Worm (Caenorhabditis elegans) whole organism, midembryonic: ENCODE data around the gene C39B10.7.

Source experiments
- T22C8.4 ChIP-seq: fragments of 200-800 bp; sonication (Bioruptor generic); IDR thresholded peaks from 2 replicates; pipeline ENCODE4 v1.3.6; 2022; ENCODE audit warnings: missing genetic modification characterization, missing compliant biosample characterization
- cog-1 ChIP-seq: sonication (generic microtip); optimal IDR thresholded peaks from 2 replicates; lab custom pipeline; 2016; ENCODE audit warnings: missing genetic modification characterization, missing compliant biosample characterization
- flt-1 ChIP-seq: fragments of 200-800 bp; sonication (Bioruptor generic); IDR thresholded peaks from 2 replicates; pipeline ENCODE4 v1.3.6; 2022; ENCODE audit warnings: missing genetic modification characterization, missing compliant biosample characterization
- tab-1 ChIP-seq: fragments of 200-800 bp; sonication (Bioruptor generic); IDR thresholded peaks from 2 replicates; pipeline ENCODE4 v1.3.6; 2022; ENCODE audit warnings: missing genetic modification characterization, missing compliant biosample characterization

- TF ChIP-seq tab-1 = no peak
- no peak for TF ChIP-seq T22C8.4
- no peak for TF ChIP-seq flt-1 (GFP tag; lab: Robert Waterston, UW)
- no peak for TF ChIP-seq cog-1
These were observed 50.7 kb downstream of the C39B10.7 start for ce11 chrX:10527414-10527813.
